Fruit fly (Drosophila melanogaster): ENCODE results near the gene CG42526.

CG42526 gene

dm6 chr3L:9435315-9435714 is at the start of gene CG42526:
Gene CG42526 (minus strand): TSS chr3L:9435399.
- no peak for TF ChIP-seq Pif1A (GFP tag; optimal IDR thresholded peaks at IDR 0.05)
- peak; percentile 27 for TF ChIP-seq CG34367 (tag; optimal IDR thresholded peaks at IDR 0.05)
- peak; percentile 35 for TF ChIP-seq Ets98B (GFP tag; IDR thresholded peaks at IDR 0.05)

- no peak for TF ChIP-seq CG10348 (GFP tag; IDR thresholded peaks at IDR 0.05)
- TF ChIP-seq fd96Ca (GFP tag; IDR thresholded peaks at IDR 0.05), result no peak
- peak; percentile 46 for TF ChIP-seq CG12605 (GFP tag; IDR thresholded peaks at IDR 0.05)
- no peak for TF ChIP-seq Pif1A (GFP tag; optimal IDR thresholded peaks at IDR 0.05)
- peak; percentile 23 for TF ChIP-seq CG17806 (tag; optimal IDR thresholded peaks at IDR 0.05)
- no peak for TF ChIP-seq CG4496 (GFP tag; IDR thresholded peaks at IDR 0.05)
- no peak for TF ChIP-seq CG15710 (tag; optimal IDR thresholded peaks at IDR 0.05)
- no peak for TF ChIP-seq CG13204 (GFP tag; optimal IDR thresholded peaks at IDR 0.05)
- no peak for TF ChIP-seq CG8159 (tag; optimal IDR thresholded peaks at IDR 0.05)
- TF ChIP-seq EcR (GFP tag; optimal IDR thresholded peaks at IDR 0.05), result no peak
- TF ChIP-seq rn (GFP tag; IDR thresholded peaks at IDR 0.05), result no peak
- no peak for TF ChIP-seq D1 (tag; optimal IDR thresholded peaks at IDR 0.05)
- TF ChIP-seq gl (tag; optimal IDR thresholded peaks at IDR 0.05), result no peak
- TF ChIP-seq Snoo (tag; optimal IDR thresholded peaks at IDR 0.05), result peak; percentile 39
- TF ChIP-seq CG8301 (tag; optimal IDR thresholded peaks at IDR 0.05), result no peak
- peak; percentile 39 for TF ChIP-seq Ets98B (GFP tag; IDR thresholded peaks at IDR 0.05)
Measured at dm6 chr3L:9476829-9477228, 41.6 kb upstream of the CG42526 start, which contains the start of the genes Uch-L5 and Jarid2. Gene Uch-L5 (minus strand): TSS chr3L:9476965. Gene Jarid2 (plus strand): TSS chr3L:9477038.

dm6 chr3L:9471151-9471903 is 36.1 kb upstream of the CG42526 start:
- TF ChIP-seq CG34367 (tag; optimal IDR thresholded peaks at IDR 0.05) (no peak), rn (GFP tag; IDR thresholded peaks at IDR 0.05) (no peak)

- TF ChIP-seq CG10348 (GFP tag; IDR thresholded peaks at IDR 0.05), result no peak
- TF ChIP-seq CG4496 (GFP tag; IDR thresholded peaks at IDR 0.05), result no peak
- no peak for TF ChIP-seq fd96Ca (GFP tag; IDR thresholded peaks at IDR 0.05)
- no peak for TF ChIP-seq CG17806 (tag; optimal IDR thresholded peaks at IDR 0.05)
- no peak for TF ChIP-seq Pif1B (GFP tag; optimal IDR thresholded peaks at IDR 0.05)
- no peak for TF ChIP-seq CG14655 (GFP tag; optimal IDR thresholded peaks at IDR 0.05)
- no peak for TF ChIP-seq Ets98B (GFP tag; IDR thresholded peaks at IDR 0.05)
- no peak for TF ChIP-seq rn (GFP tag; IDR thresholded peaks at IDR 0.05)
- no peak for TF ChIP-seq CG13204 (GFP tag; optimal IDR thresholded peaks at IDR 0.05)
Measured at dm6 chr3L:9469079-9469478, 33.9 kb upstream of the CG42526 start.

dm6 chr3L:9468261-9468890 is 33.2 kb upstream of the CG42526 start:
- TF ChIP-seq fd96Ca (GFP tag; IDR thresholded peaks at IDR 0.05) (no peak), CG9948 (tag; optimal IDR thresholded peaks at IDR 0.05) (peak; percentile 10), Pif1A (GFP tag; optimal IDR thresholded peaks at IDR 0.05) (peak; percentile 27), CG8159 (tag; optimal IDR thresholded peaks at IDR 0.05) (peak; percentile 18)

dm6 chr3L:9467763-9468206 is 32.6 kb upstream of the CG42526 start:
- TF ChIP-seq fd96Ca (GFP tag; IDR thresholded peaks at IDR 0.05) (peak; percentile 69), CG15710 (tag; optimal IDR thresholded peaks at IDR 0.05) (peak; percentile 35), EcR (GFP tag; optimal IDR thresholded peaks at IDR 0.05) (no peak), CG8301 (tag; optimal IDR thresholded peaks at IDR 0.05) (no peak), CG14655 (GFP tag; optimal IDR thresholded peaks at IDR 0.05) (no peak), gl (tag; optimal IDR thresholded peaks at IDR 0.05) (peak; percentile 64), CG12605 (GFP tag; IDR thresholded peaks at IDR 0.05) (peak; percentile 72; the same call in 1 of the 2 replicates), CG4496 (GFP tag; IDR thresholded peaks at IDR 0.05) (peak; percentile 75), Pif1B (GFP tag; optimal IDR thresholded peaks at IDR 0.05) (no peak), rn (GFP tag; IDR thresholded peaks at IDR 0.05) (no peak), CG9948 (tag; optimal IDR thresholded peaks at IDR 0.05) (no peak), CG8159 (tag; optimal IDR thresholded peaks at IDR 0.05) (no peak), Pif1A (GFP tag; optimal IDR thresholded peaks at IDR 0.05) (peak; percentile 59), CG10348 (GFP tag; IDR thresholded peaks at IDR 0.05) (no peak), CG34367 (tag; optimal IDR thresholded peaks at IDR 0.05) (peak; percentile 26), D1 (tag; optimal IDR thresholded peaks at IDR 0.05) (no peak), Ets98B (GFP tag; IDR thresholded peaks at IDR 0.05) (peak; percentile 80), Snoo (tag; optimal IDR thresholded peaks at IDR 0.05) (peak; percentile 12), CG17806 (tag; optimal IDR thresholded peaks at IDR 0.05) (no peak), CG13204 (GFP tag; optimal IDR thresholded peaks at IDR 0.05) (peak; percentile 57), CG32121 (GFP tag; IDR thresholded peaks at IDR 0.05) (peak; percentile 43; the same call in 1 of the 2 replicates)

Data from whole organism, pupa.